Worm (Caenorhabditis elegans): ENCODE results near the gene acox-1.5.

DNA sequence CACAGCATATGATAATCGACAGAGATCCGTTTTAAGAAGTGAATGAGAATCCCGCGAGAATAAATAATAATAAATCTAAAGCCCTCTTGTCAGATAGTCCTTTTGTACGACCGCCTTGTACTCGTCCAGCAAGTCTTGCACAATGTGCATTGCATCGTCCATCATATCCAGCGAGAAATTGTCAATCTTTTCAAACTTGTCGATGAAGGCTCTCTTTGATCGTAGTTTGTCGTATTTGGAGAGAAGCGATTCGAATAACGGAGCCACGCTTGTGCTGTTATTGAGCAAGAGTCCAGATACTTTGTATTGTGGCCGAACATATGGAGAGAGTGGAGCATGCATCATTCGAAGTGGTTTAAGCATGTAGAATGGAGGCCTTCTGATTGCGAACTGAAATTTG, 34.6 kb upstream of the acox-1.5 start:
- TF ChIP-seq W03F9.2 (tag; optimal IDR thresholded peaks at IDR 0.05): no peak
- TF ChIP-seq dao-5 (tag; optimal IDR thresholded peaks at IDR 0.05): no peak

All from whole organism, L4/young adult.